Fruit fly (Drosophila melanogaster) whole organism, embryonic: ENCODE data around the gene CG4658.
A peak's percentile ranks its signal among the peaks of the same experiment; 100 is the strongest.

Experiments used
- Abd-B ChIP-seq: fragments of 200-800 bp; sonication (Bioruptor generic); optimal IDR thresholded peaks from 2 replicates; lab custom pipeline; 2018; ENCODE audit warnings: missing biosample characterization, mild to moderate bottlenecking, missing genetic modification characterization, moderate library complexity
- Awh ChIP-seq: fragments of 200-800 bp; sonication (Bioruptor generic); IDR thresholded peaks from 2 replicates; pipeline ENCODE4, ENCODE4 v1.3.6; 2022; ENCODE audit warnings: missing biosample characterization, missing genetic modification characterization
- CG10462 ChIP-seq: fragments of 200-800 bp; sonication (Bioruptor generic); optimal IDR thresholded peaks from 2 replicates; lab custom pipeline; 2016; ENCODE audit warnings: missing biosample characterization, missing genetic modification characterization
- CG13123 ChIP-seq: fragments of 200-800 bp; sonication (Bioruptor generic); optimal IDR thresholded peaks from 2 replicates; lab custom pipeline; 2016; ENCODE audit warnings: missing biosample characterization, missing genetic modification characterization
- CG13296 ChIP-seq: fragments of 200-800 bp; sonication (Bioruptor generic); optimal IDR thresholded peaks from 3 replicates; lab custom pipeline; 2018; ENCODE audit warnings: missing biosample characterization, mild to moderate bottlenecking, missing genetic modification characterization
- CG15011 ChIP-seq: fragments of 200-800 bp; sonication (Bioruptor generic); optimal IDR thresholded peaks from 3 replicates; lab custom pipeline; 2018; ENCODE audit warnings: missing biosample characterization, mild to moderate bottlenecking, missing genetic modification characterization
- CG15514 ChIP-seq: fragments of 200-800 bp; sonication (Bioruptor generic); optimal IDR thresholded peaks from 3 replicates; lab custom pipeline; 2017; ENCODE audit warnings: missing biosample characterization, missing genetic modification characterization, mild to moderate bottlenecking, moderate library complexity, missing genetic modification reagents
- CG17912 ChIP-seq: fragments of 200-800 bp; sonication (Bioruptor generic); optimal IDR thresholded peaks from 2 replicates; lab custom pipeline; 2018; ENCODE audit warnings: missing biosample characterization, mild to moderate bottlenecking, missing genetic modification characterization
- CG18262 ChIP-seq: fragments of 200-800 bp; optimal IDR thresholded peaks from 3 replicates; lab custom pipeline; 2019; ENCODE audit warnings: missing biosample characterization, mild to moderate bottlenecking, missing genetic modification characterization, moderate library complexity
- CG2199 ChIP-seq: fragments of 200-800 bp; sonication (Bioruptor generic); IDR thresholded peaks from 3 replicates; pipeline ENCODE4 v1.3.6; 2022; ENCODE audit warnings: missing biosample characterization, missing genetic modification characterization
- CG30020 ChIP-seq: fragments of 200-800 bp; optimal IDR thresholded peaks from 2 replicates; lab custom pipeline; 2019; ENCODE audit warnings: missing biosample characterization, mild to moderate bottlenecking, missing genetic modification characterization, moderate library complexity
- CG30431 ChIP-seq: fragments of 200-800 bp; sonication (Bioruptor generic); optimal IDR thresholded peaks from 2 replicates; lab custom pipeline; 2017; ENCODE audit warnings: missing biosample characterization, missing genetic modification characterization
- CG31388 ChIP-seq: fragments of 200-800 bp; sonication (Bioruptor generic); optimal IDR thresholded peaks from 2 replicates; lab custom pipeline; 2016; ENCODE audit warnings: missing biosample characterization, missing genetic modification characterization
- CG34376 ChIP-seq: fragments of 200-800 bp; sonication (Bioruptor generic); optimal IDR thresholded peaks from 2 replicates; lab custom pipeline; 2018; ENCODE audit warnings: missing biosample characterization, mild to moderate bottlenecking, missing genetic modification characterization
- CG34422 ChIP-seq: fragments of 200-800 bp; sonication (Bioruptor generic); IDR thresholded peaks from 3 replicates; pipeline ENCODE4 v1.3.6; 2022; ENCODE audit warnings: missing biosample characterization, missing genetic modification characterization
- CG4730 ChIP-seq: fragments of 200-800 bp; sonication (Bioruptor generic); IDR thresholded peaks from 2 replicates; pipeline ENCODE4 v1.3.6; 2022; ENCODE audit warnings: missing biosample characterization, missing genetic modification characterization
- CG6654 ChIP-seq: fragments of 200-800 bp; sonication (Bioruptor generic); optimal IDR thresholded peaks from 2 replicates; lab custom pipeline; 2017; ENCODE audit warnings: missing biosample characterization, mild to moderate bottlenecking, missing genetic modification characterization
- CG8281 ChIP-seq: fragments of 200-800 bp; sonication (Bioruptor generic); optimal IDR thresholded peaks from 2 replicates; lab custom pipeline; 2018; ENCODE audit warnings: missing biosample characterization, mild to moderate bottlenecking, missing genetic modification characterization, moderate library complexity
- CG9727 ChIP-seq: fragments of 200-800 bp; sonication (Bioruptor generic); optimal IDR thresholded peaks from 3 replicates; lab custom pipeline; 2017; ENCODE audit warnings: missing biosample characterization, mild to moderate bottlenecking, missing genetic modification characterization
- Camta ChIP-seq: fragments of 200-800 bp; sonication (Bioruptor generic); optimal IDR thresholded peaks from 2 replicates; lab custom pipeline; 2016; ENCODE audit warnings: missing biosample characterization, missing genetic modification characterization
- D19B ChIP-seq: fragments of 200-800 bp; sonication (Bioruptor generic); optimal IDR thresholded peaks from 2 replicates; lab custom pipeline; 2017; ENCODE audit warnings: missing biosample characterization, mild to moderate bottlenecking, missing genetic modification characterization
- Elba2 ChIP-seq: fragments of 200-800 bp; sonication (Bioruptor generic); optimal IDR thresholded peaks from 3 replicates; lab custom pipeline; 2016; ENCODE audit warnings: missing biosample characterization, missing genetic modification characterization
- Fer3 ChIP-seq: fragments of 200-800 bp; sonication (Bioruptor generic); optimal IDR thresholded peaks from 2 replicates; lab custom pipeline; 2018; ENCODE audit warnings: missing biosample characterization, mild to moderate bottlenecking, missing genetic modification characterization, moderate library complexity
- GATAe ChIP-seq: fragments of 200-800 bp; sonication (Bioruptor generic); conservative IDR thresholded peaks from 2 replicates; pipeline ENCODE4 v1.3.6; 2022; ENCODE audit warnings: missing biosample characterization, missing genetic modification characterization
- HLH4C ChIP-seq: fragments of 200-800 bp; sonication (Bioruptor generic); IDR thresholded peaks from 3 replicates; pipeline ENCODE4 v1.3.6; 2022; ENCODE audit warnings: missing biosample characterization, missing genetic modification characterization; ENCODE audit not compliant: partially characterized antibody
- HLH54F ChIP-seq: fragments of 200-800 bp; sonication (Bioruptor generic); optimal IDR thresholded peaks from 3 replicates; lab custom pipeline; 2016; ENCODE audit warnings: missing biosample characterization, missing genetic modification characterization
- Hand ChIP-seq: fragments of 200-800 bp; sonication (Bioruptor generic); optimal IDR thresholded peaks from 2 replicates; lab custom pipeline; 2017; ENCODE audit warnings: mild to moderate bottlenecking, missing biosample characterization, missing genetic modification reagents, missing genetic modification characterization
- Hmx ChIP-seq: fragments of 200-800 bp; sonication (Bioruptor generic); optimal IDR thresholded peaks from 2 replicates; lab custom pipeline; 2016; ENCODE audit warnings: missing biosample characterization, missing genetic modification characterization
- Hr3 ChIP-seq: fragments of 200-800 bp; sonication (Bioruptor generic); optimal IDR thresholded peaks from 3 replicates; lab custom pipeline; 2016; ENCODE audit warnings: missing biosample characterization, missing genetic modification characterization
- NK7.1 ChIP-seq: fragments of 200-800 bp; sonication (Bioruptor generic); optimal IDR thresholded peaks from 3 replicates; lab custom pipeline; 2016; ENCODE audit warnings: missing biosample characterization, missing genetic modification characterization
- Oaz ChIP-seq: fragments of 200-800 bp; sonication (Bioruptor generic); IDR thresholded peaks from 2 replicates; pipeline ENCODE4 v1.3.6; 2022; ENCODE audit warnings: missing biosample characterization, missing genetic modification characterization
- PHDP ChIP-seq: fragments of 200-800 bp; sonication (Bioruptor generic); optimal IDR thresholded peaks from 3 replicates; lab custom pipeline; 2018; ENCODE audit warnings: missing biosample characterization, mild to moderate bottlenecking, missing genetic modification characterization, moderate library complexity
- Poxn ChIP-seq: fragments of 200-800 bp; sonication (Bioruptor generic); IDR thresholded peaks from 2 replicates; pipeline ENCODE4 v1.3.6; 2022; ENCODE audit warnings: missing biosample characterization, missing genetic modification characterization
- Sox102F ChIP-seq: fragments of 200-800 bp; sonication (Bioruptor generic); optimal IDR thresholded peaks from 2 replicates; lab custom pipeline; 2018; ENCODE audit warnings: missing biosample characterization, mild to moderate bottlenecking, missing genetic modification characterization, moderate library complexity
- Xrp1 ChIP-seq: fragments of 200-800 bp; sonication (Bioruptor generic); IDR thresholded peaks from 2 replicates; pipeline ENCODE4 v1.3.6; 2022; ENCODE audit warnings: missing biosample characterization, missing genetic modification characterization
- az2 ChIP-seq: fragments of 200-800 bp; sonication (Bioruptor generic); optimal IDR thresholded peaks from 3 replicates; lab custom pipeline; 2016; ENCODE audit warnings: missing biosample characterization, missing genetic modification characterization
- cg ChIP-seq: fragments of 200-800 bp; sonication (Bioruptor generic); optimal IDR thresholded peaks from 3 replicates; lab custom pipeline; 2019; ENCODE audit warnings: missing biosample characterization, mild to moderate bottlenecking, missing genetic modification characterization, moderate library complexity
- ci ChIP-seq: fragments of 200-800 bp; sonication (Bioruptor generic); IDR thresholded peaks from 3 replicates; pipeline ENCODE4 v1.3.6; 2022; ENCODE audit warnings: missing biosample characterization, missing genetic modification characterization
- crp ChIP-seq, 2 experiments: fragments of 200-800 bp; sonication (Bioruptor generic); optimal IDR thresholded peaks; 2 replicates in 1 of 2; 3 replicates in 1 of 2; lab custom pipeline; 2017; ENCODE audit warnings: missing biosample characterization in 2 of 2, missing genetic modification characterization in 2 of 2, mild to moderate bottlenecking in 1 of 2, moderate library complexity in 1 of 2
- cwo ChIP-seq: fragments of 200-800 bp; sonication (Bioruptor generic); optimal IDR thresholded peaks from 3 replicates; lab custom pipeline; 2017; ENCODE audit warnings: missing biosample characterization, missing genetic modification characterization, mild to moderate bottlenecking, moderate library complexity, missing genetic modification reagents
- dati ChIP-seq: fragments of 200-800 bp; sonication (Bioruptor generic); IDR thresholded peaks from 2 replicates; pipeline ENCODE4 v1.3.6; 2022; ENCODE audit warnings: missing biosample characterization, missing genetic modification characterization
- dm ChIP-seq: fragments of 200-800 bp; sonication (Bioruptor generic); optimal IDR thresholded peaks from 3 replicates; lab custom pipeline; 2016; ENCODE audit warnings: missing biosample characterization, missing genetic modification characterization
- dpn ChIP-seq, 2 experiments: fragments of 200-800 bp; sonication (Bioruptor generic); optimal IDR thresholded peaks; 3 replicates each; lab custom pipeline; 2016; ENCODE audit warnings: missing biosample characterization in 2 of 2, missing genetic modification characterization in 2 of 2
- fd96Cb ChIP-seq: fragments of 200-800 bp; sonication (Bioruptor generic); optimal IDR thresholded peaks from 2 replicates; lab custom pipeline; 2018; ENCODE audit warnings: missing biosample characterization, mild to moderate bottlenecking, missing genetic modification characterization, moderate library complexity
- fru ChIP-seq: fragments of >200 bp; optimal IDR thresholded peaks from 2 replicates; lab custom pipeline; 2017
- knrl ChIP-seq: fragments of 200-800 bp; sonication (Bioruptor generic); IDR thresholded peaks from 3 replicates; pipeline ENCODE4 v1.3.6; 2022; ENCODE audit warnings: missing biosample characterization, missing genetic modification characterization; ENCODE audit not compliant: partially characterized antibody
- mam ChIP-seq: fragments of 200-800 bp; sonication (Bioruptor generic); optimal IDR thresholded peaks from 3 replicates; lab custom pipeline; 2016; ENCODE audit warnings: missing biosample characterization, missing genetic modification characterization
- nom ChIP-seq: fragments of 200-800 bp; sonication (Bioruptor generic); optimal IDR thresholded peaks from 2 replicates; lab custom pipeline; 2017; ENCODE audit warnings: missing biosample characterization, missing genetic modification characterization, mild to moderate bottlenecking, moderate library complexity, missing genetic modification reagents
- sens ChIP-seq: fragments of 200-800 bp; sonication (Bioruptor generic); peaks from one replicate; lab custom pipeline; 2016; ENCODE audit warnings: missing biosample characterization, missing genetic modification characterization
- tll ChIP-seq, 2 experiments: fragments of 200-800 bp in 1 of 2; fragments of >200 bp in 1 of 2; sonication (Bioruptor generic) in 1 of 2; optimal IDR thresholded peaks; 2 replicates each; lab custom pipeline; 2017 to 2019; ENCODE audit warnings: missing biosample characterization in 2 of 2, missing genetic modification characterization in 2 of 2, mild to moderate bottlenecking in 1 of 2, moderate library complexity in 1 of 2
- trem ChIP-seq: fragments of 200-800 bp; optimal IDR thresholded peaks from 3 replicates; lab custom pipeline; 2019; ENCODE audit warnings: missing biosample characterization, mild to moderate bottlenecking, missing genetic modification characterization, moderate library complexity
- wor ChIP-seq: fragments of 200-800 bp; sonication (Bioruptor generic); IDR thresholded peaks from 2 replicates; pipeline ENCODE4 v1.3.6; 2022; ENCODE audit warnings: missing biosample characterization, missing genetic modification characterization

CG4658 gene

dm6 chr2L:9996553-9996952 is 39.6 kb downstream of the CG4658 start (continued):
- TF ChIP-seq tll (GFP tag; optimal IDR thresholded peaks at IDR 0.05; lab: Kevin White, UChicago) (no peak), knrl (no peak), CG13296 (GFP tag; lab: Kevin White, UChicago) (no peak), ci (GFP tag; lab: Robert Waterston, UW) (no peak), CG30020 (tag; lab: Kevin White, UChicago) (peak; percentile 19), sens (GFP tag; lab: Kevin White, UChicago) (peak; percentile 82), CG30431 (GFP tag; lab: Kevin White, UChicago) (no peak), Poxn (GFP tag; lab: Robert Waterston, UW) (no peak), fd96Cb (tag; lab: Kevin White, UChicago) (no peak), mam (GFP tag; lab: Kevin White, UChicago) (peak; percentile 21), CG9727 (peak; percentile 57), CG34422 (no peak), GATAe (no peak), dm (GFP tag; lab: Kevin White, UChicago) (no peak), CG15514 (no peak), CG17912 (GFP tag; lab: Kevin White, UChicago) (no peak), fru (no peak), nom (no peak), CG2199 (GFP tag; lab: Robert Waterston, UW) (no peak), cg (no peak), crp (GFP tag; optimal IDR thresholded peaks at IDR 0.05; lab: Kevin White, UChicago) (no peak), CG18262 (tag; lab: Kevin White, UChicago) (peak; percentile 66), Fer3 (no peak), az2 (GFP tag; lab: Kevin White, UChicago) (peak; percentile 53), Elba2 (GFP tag; lab: Kevin White, UChicago) (no peak), Camta (peak; percentile 10), CG4730 (no peak), HLH4C (GFP tag; lab: Robert Waterston, UW) (no peak), wor (GFP tag; lab: Robert Waterston, UW) (no peak), PHDP (tag; lab: Kevin White, UChicago) (no peak), Xrp1 (GFP tag; lab: Robert Waterston, UW) (peak; percentile 22; the same call in 1 of the 2 replicates), Abd-B (GFP tag; lab: Kevin White, UChicago) (no peak), CG10462 (GFP tag; lab: Kevin White, UChicago) (no peak), Sox102F (GFP tag; lab: Kevin White, UChicago) (peak; percentile 17), dpn (GFP tag; optimal IDR thresholded peaks at IDR 0.05; lab: Kevin White, UChicago) (peak in 1 of 2 experiments; percentile 23), D19B (GFP tag; lab: Kevin White, UChicago) (no peak), CG31388 (GFP tag; lab: Kevin White, UChicago) (no peak), NK7.1 (GFP tag; lab: Kevin White, UChicago) (no peak), CG13123 (GFP tag; lab: Kevin White, UChicago) (no peak), Hmx (GFP tag; lab: Kevin White, UChicago) (no peak), Hr3 (peak; percentile 33), CG34376 (GFP tag; lab: Kevin White, UChicago) (no peak), Awh (no peak), CG15011 (GFP tag; lab: Kevin White, UChicago) (no peak), Oaz (GFP tag; lab: Robert Waterston, UW) (no peak), cwo (GFP tag; lab: Kevin White, UChicago) (no peak), CG6654 (GFP tag; lab: Kevin White, UChicago) (no peak), trem (tag; lab: Kevin White, UChicago) (peak; percentile 60), Hand (no peak), HLH54F (GFP tag; lab: Kevin White, UChicago) (peak; percentile 18), dati (GFP tag; lab: Robert Waterston, UW) (no peak), CG8281 (tag; lab: Kevin White, UChicago) (no peak)
